Fruit fly (Drosophila melanogaster) whole organism, wandering third instar larva: ENCODE data around the gene RapGAP1.

Experiments
- Abd-B ChIP-seq: fragments of >200 bp; optimal IDR thresholded peaks from 2 replicates; lab custom pipeline; 2017; ENCODE audit warnings: missing biosample characterization, missing genetic modification characterization
- CG32264 ChIP-seq: fragments of 200-800 bp; sonication (Bioruptor generic); optimal IDR thresholded peaks from 2 replicates; lab custom pipeline; 2016; ENCODE audit warnings: missing biosample characterization, missing genetic modification characterization
- CG9705 ChIP-seq: fragments of 200-800 bp; sonication (Bioruptor generic); optimal IDR thresholded peaks from 2 replicates; lab custom pipeline; 2018; ENCODE audit warnings: missing biosample characterization, mild to moderate bottlenecking, missing genetic modification characterization
- CrebA ChIP-seq: fragments of 200-800 bp; sonication (Bioruptor generic); optimal IDR thresholded peaks from 2 replicates; lab custom pipeline; 2016; ENCODE audit warnings: missing biosample characterization, mild to moderate bottlenecking, missing genetic modification characterization, borderline replicate concordance
- Dfd ChIP-seq: fragments of >200 bp; optimal IDR thresholded peaks from 2 replicates; lab custom pipeline; 2017; ENCODE audit warnings: missing biosample characterization, missing genetic modification characterization
- Dif ChIP-seq: fragments of 200-275, 200-300 bp; sonication (Bioruptor generic); optimal IDR thresholded peaks from 2 replicates; lab custom pipeline; 2018; ENCODE audit warnings: missing biosample characterization, missing genetic modification characterization; ENCODE audit not compliant: partially characterized antibody
- GATAd ChIP-seq: sonication (Bioruptor generic); optimal IDR thresholded peaks from 2 replicates; lab custom pipeline; 2016; ENCODE audit warnings: missing biosample characterization, missing genetic modification characterization
- HLH106 ChIP-seq: fragments of 200-800 bp; optimal IDR thresholded peaks from 3 replicates; lab custom pipeline; 2019; ENCODE audit warnings: missing biosample characterization, mild to moderate bottlenecking, missing genetic modification characterization, moderate library complexity
- Hnf4 ChIP-seq: fragments of 200-800 bp; sonication (Bioruptor generic); optimal IDR thresholded peaks from 2 replicates; lab custom pipeline; 2016; ENCODE audit warnings: missing biosample characterization, mild to moderate bottlenecking, missing genetic modification characterization
- Hr78 ChIP-seq: fragments of >200 bp; optimal IDR thresholded peaks from 2 replicates; lab custom pipeline; 2017; ENCODE audit warnings: missing biosample characterization, missing genetic modification characterization
- Hr83 ChIP-seq: fragments of 200-300 bp; sonication (Bioruptor generic); optimal IDR thresholded peaks from 2 replicates; lab custom pipeline; 2016; ENCODE audit warnings: missing biosample characterization, mild to moderate bottlenecking, missing genetic modification characterization, moderate library complexity; ENCODE audit not compliant: poor library complexity, severe bottlenecking
- Jra ChIP-seq: sonication (Bioruptor generic); optimal IDR thresholded peaks from 2 replicates; lab custom pipeline; 2016; ENCODE audit warnings: missing biosample characterization, missing genetic modification characterization
- Mio ChIP-seq: sonication (Bioruptor generic); optimal IDR thresholded peaks from 2 replicates; lab custom pipeline; 2016; ENCODE audit warnings: missing biosample characterization, missing genetic modification characterization
- Myc ChIP-seq: fragments of >200 bp; optimal IDR thresholded peaks from 2 replicates; lab custom pipeline; 2017
- N ChIP-seq: fragments of >200 bp; optimal IDR thresholded peaks from 2 replicates; lab custom pipeline; 2018; ENCODE audit warnings: missing biosample characterization, missing external identifiers, missing genetic modification characterization
- OdsH ChIP-seq: fragments of 200-800 bp; sonication (Bioruptor generic); optimal IDR thresholded peaks from 2 replicates; lab custom pipeline; 2016; ENCODE audit warnings: missing biosample characterization, mild to moderate bottlenecking, missing genetic modification characterization
- Rel ChIP-seq, 2 experiments: fragments of 200-800 bp; sonication (Bioruptor generic) in 1 of 2; optimal IDR thresholded peaks; 2 replicates in 1 of 2; 3 replicates in 1 of 2; lab custom pipeline; 2016 to 2019; ENCODE audit warnings: mild to moderate bottlenecking in 2 of 2, missing biosample characterization in 2 of 2, missing genetic modification characterization in 2 of 2, moderate library complexity in 1 of 2
- Sp1 ChIP-seq: fragments of 200-800 bp; sonication (Bioruptor generic); optimal IDR thresholded peaks from 3 replicates; lab custom pipeline; 2019; ENCODE audit warnings: missing biosample characterization, mild to moderate bottlenecking, missing genetic modification characterization, moderate library complexity
- Vsx2 ChIP-seq: fragments of 200-300, 225-300 bp; sonication (Bioruptor generic); optimal IDR thresholded peaks from 2 replicates; lab custom pipeline; 2018; ENCODE audit warnings: missing biosample characterization, missing genetic modification characterization; ENCODE audit not compliant: partially characterized antibody
- br ChIP-seq: fragments of 200-800 bp; sonication (Bioruptor generic); optimal IDR thresholded peaks from 2 replicates; lab custom pipeline; 2016; ENCODE audit warnings: missing biosample characterization, missing genetic modification characterization
- brk ChIP-seq: fragments of 200-800 bp; sonication (Bioruptor generic); optimal IDR thresholded peaks from 2 replicates; lab custom pipeline; 2016; ENCODE audit warnings: missing biosample characterization, mild to moderate bottlenecking, missing genetic modification characterization
- dl ChIP-seq, 2 experiments: fragments of 175-275, 200-275 bp in 1 of 2; fragments of 200-275 bp in 1 of 2; sonication (Bioruptor generic); optimal IDR thresholded peaks; lab custom pipeline; 2018; ENCODE audit warnings: mild to moderate bottlenecking in 2 of 2, missing biosample characterization in 2 of 2, missing genetic modification characterization in 2 of 2, moderate library complexity in 2 of 2; ENCODE audit not compliant: partially characterized antibody in 2 of 2, insufficient read depth in 1 of 2
- dmrt93B ChIP-seq: fragments of 200-800 bp; sonication (Bioruptor generic); optimal IDR thresholded peaks from 2 replicates; lab custom pipeline; 2018; ENCODE audit warnings: missing biosample characterization, mild to moderate bottlenecking, missing genetic modification characterization
- dsf ChIP-seq: sonication (Bioruptor generic); optimal IDR thresholded peaks from 2 replicates; lab custom pipeline; 2016; ENCODE audit warnings: missing biosample characterization, missing genetic modification characterization, borderline replicate concordance
- ey ChIP-seq: fragments of 200-800 bp; sonication (Bioruptor generic); optimal IDR thresholded peaks from 2 replicates; lab custom pipeline; 2016; ENCODE audit warnings: missing biosample characterization, missing genetic modification characterization
- foxo ChIP-seq, 2 experiments: fragments of 200-800 bp; sonication (Bioruptor generic); optimal IDR thresholded peaks; 2 replicates in 1 of 2; 3 replicates in 1 of 2; lab custom pipeline; 2016 to 2017; ENCODE audit warnings: missing biosample characterization in 2 of 2, missing genetic modification characterization in 2 of 2
- fru ChIP-seq: fragments of 200-800 bp; sonication (Bioruptor generic); optimal IDR thresholded peaks from 3 replicates; lab custom pipeline; 2016; ENCODE audit warnings: missing biosample characterization, mild to moderate bottlenecking, missing genetic modification characterization
- h ChIP-seq: fragments of 200-800 bp; sonication (Bioruptor generic); optimal IDR thresholded peaks from 3 replicates; lab custom pipeline; 2016; ENCODE audit warnings: missing biosample characterization, mild to moderate bottlenecking, missing genetic modification characterization
- jim ChIP-seq: fragments of 175-275, 200-325 bp; sonication (Bioruptor generic); optimal IDR thresholded peaks from 2 replicates; lab custom pipeline; 2016; ENCODE audit warnings: missing biosample characterization, mild to moderate bottlenecking, missing genetic modification characterization
- lola ChIP-seq: fragments of >200 bp; optimal IDR thresholded peaks from 2 replicates; lab custom pipeline; 2017; ENCODE audit warnings: missing biosample characterization, missing genetic modification characterization
- pan ChIP-seq: fragments of >200 bp; optimal IDR thresholded peaks from 2 replicates; lab custom pipeline; 2017
- psq ChIP-seq: fragments of 200-800 bp; sonication (Bioruptor generic); optimal IDR thresholded peaks from 3 replicates; lab custom pipeline; 2017; ENCODE audit warnings: missing biosample characterization, mild to moderate bottlenecking, missing genetic modification characterization, moderate library complexity
- rgr ChIP-seq: fragments of 200-800 bp; sonication (Bioruptor generic); optimal IDR thresholded peaks from 3 replicates; lab custom pipeline; 2016; ENCODE audit warnings: missing biosample characterization, mild to moderate bottlenecking, missing genetic modification characterization
- sage ChIP-seq: fragments of 200-800 bp; sonication (Bioruptor generic); optimal IDR thresholded peaks from 2 replicates; lab custom pipeline; 2016; ENCODE audit warnings: missing biosample characterization, mild to moderate bottlenecking, missing genetic modification characterization
- sv ChIP-seq: fragments of 200-800 bp; sonication (Bioruptor generic); optimal IDR thresholded peaks from 3 replicates; lab custom pipeline; 2016; ENCODE audit warnings: missing biosample characterization, missing genetic modification characterization
- tai ChIP-seq: sonication (Bioruptor generic); optimal IDR thresholded peaks from 2 replicates; lab custom pipeline; 2016; ENCODE audit warnings: missing biosample characterization, missing genetic modification characterization
- usp ChIP-seq: fragments of >200 bp; optimal IDR thresholded peaks from 2 replicates; lab custom pipeline; 2017; ENCODE audit warnings: missing biosample characterization, missing genetic modification characterization
- woc ChIP-seq: sonication (Bioruptor generic); optimal IDR thresholded peaks from 2 replicates; lab custom pipeline; 2016; ENCODE audit warnings: missing biosample characterization, mild to moderate bottlenecking, missing genetic modification characterization

Gene RapGAP1

DNA sequence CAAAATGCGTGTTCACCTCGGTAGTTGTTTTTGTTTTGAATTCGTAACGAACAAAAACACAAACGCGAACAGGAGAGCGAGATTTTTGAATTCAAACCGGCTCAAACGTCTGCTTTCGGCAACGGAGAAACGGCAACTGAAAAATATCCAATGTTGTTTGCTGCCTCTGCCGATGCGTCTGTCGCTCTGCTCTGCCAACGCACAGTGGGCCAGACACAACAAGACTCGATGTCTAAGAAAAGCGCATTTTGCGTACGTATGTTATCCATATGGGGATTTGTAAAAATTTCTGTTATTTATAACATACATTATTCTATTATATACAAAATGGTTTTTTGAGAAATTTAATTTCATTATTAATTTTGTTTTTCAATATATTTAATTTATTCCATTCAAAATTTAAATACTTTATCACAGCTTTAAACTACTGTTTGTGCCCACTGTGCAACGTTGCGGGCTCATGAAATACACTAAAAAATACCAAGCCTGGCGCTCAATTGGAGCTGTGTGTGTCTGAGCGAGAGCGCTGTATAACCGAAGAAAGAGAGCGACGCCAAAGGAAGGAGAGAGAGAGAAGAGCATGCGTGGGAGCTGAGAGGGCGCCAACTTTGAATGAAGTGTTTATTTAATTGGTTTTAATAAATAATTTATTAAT is 48.2 kb downstream of the RapGAP1 start:
- TF ChIP-seq Hr83 (GFP tag; lab: Kevin White, UChicago) (peak; percentile 52), Myc (lab: Kevin White, UChicago) (no peak), N (no peak), Sp1 (GFP tag; lab: Kevin White, UChicago) (peak; percentile 99), dmrt93B (GFP tag; lab: Kevin White, UChicago) (peak; percentile 97), ey (GFP tag; lab: Kevin White, UChicago) (peak; percentile 85), Dif (GFP tag; lab: Kevin White, UChicago) (peak; percentile 72), Jra (peak; percentile 72), CG32264 (GFP tag; lab: Kevin White, UChicago) (peak; percentile 40), sv (GFP tag; lab: Kevin White, UChicago) (peak; percentile 97), HLH106 (tag; lab: Kevin White, UChicago) (peak; percentile 99), Hr78 (GFP tag; lab: Kevin White, UChicago) (no peak), CrebA (GFP tag; lab: Kevin White, UChicago) (peak; percentile 78), CG9705 (GFP tag; lab: Kevin White, UChicago) (peak; percentile 98), pan (lab: Kevin White, UChicago) (no peak), rgr (peak; percentile 96), br (peak; percentile 91), brk (GFP tag; lab: Kevin White, UChicago) (peak; percentile 94), dl (GFP tag; optimal IDR thresholded peaks at IDR 0.05; lab: Kevin White, UChicago; ENCODE audit: insufficient read depth in 1 of 2, partially characterized antibody in 2 of 2) (peak in 1 of 2 experiments; percentile 63), lola (GFP tag; lab: Kevin White, UChicago) (no peak), Mio (GFP tag; lab: Kevin White, UChicago) (peak; percentile 49), foxo (GFP tag; optimal IDR thresholded peaks at IDR 0.05; lab: Kevin White, UChicago) (peak in 1 of 2 experiments; percentile 97), Hnf4 (peak; percentile 87), Vsx2 (peak; percentile 61), sage (peak; percentile 90), fru (GFP tag; lab: Kevin White, UChicago) (peak; percentile 93), tai (GFP tag; lab: Kevin White, UChicago) (peak; percentile 75), Dfd (peak; percentile 31), psq (peak; percentile 95), Rel (GFP tag; optimal IDR thresholded peaks at IDR 0.05; lab: Kevin White, UChicago) (peak; percentile 74), Rel (tag; optimal IDR thresholded peaks at IDR 0.05; lab: Kevin White, UChicago) (peak; percentile 89), dsf (GFP tag; lab: Kevin White, UChicago) (peak; percentile 68), h (GFP tag; lab: Kevin White, UChicago) (peak; percentile 94), jim (peak; percentile 79), woc (GFP tag; lab: Kevin White, UChicago) (peak; percentile 79), usp (GFP tag; lab: Kevin White, UChicago) (no peak), GATAd (peak; percentile 55), Abd-B (no peak), OdsH (peak; percentile 97)

DNA sequence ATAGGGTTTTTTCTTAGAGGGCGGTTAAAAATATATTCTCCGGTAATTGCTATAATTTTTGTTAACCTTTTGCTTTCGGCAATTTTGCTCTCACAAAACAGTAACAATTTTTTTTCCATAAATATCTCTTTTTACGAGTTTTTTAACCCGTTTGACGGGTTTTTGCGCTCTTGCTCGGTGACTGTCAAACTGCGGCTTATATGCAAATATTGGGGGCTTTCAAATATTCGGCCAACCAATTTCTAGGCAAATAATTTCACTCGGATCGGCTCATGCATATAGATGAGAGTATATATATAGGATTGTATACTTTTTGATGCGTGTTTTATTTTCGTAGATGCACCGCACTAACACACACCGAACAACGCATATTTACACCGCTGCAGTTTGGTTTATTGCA is 48.8 kb downstream of the RapGAP1 start:
- TF ChIP-seq Mio (GFP tag; lab: Kevin White, UChicago) (no peak), Abd-B (no peak), GATAd (no peak), Hr83 (GFP tag; lab: Kevin White, UChicago) (no peak), dmrt93B (GFP tag; lab: Kevin White, UChicago) (no peak), rgr (no peak), CrebA (GFP tag; lab: Kevin White, UChicago) (no peak), psq (no peak), pan (lab: Kevin White, UChicago) (no peak), Jra (no peak), dl (GFP tag; optimal IDR thresholded peaks at IDR 0.05; lab: Kevin White, UChicago; ENCODE audit: insufficient read depth in 1 of 2, partially characterized antibody in 2 of 2) (no peak), h (GFP tag; lab: Kevin White, UChicago) (no peak), OdsH (no peak)
